Worm (Caenorhabditis elegans) whole organism, early embryonic: ENCODE results near the gene ztf-9.

Experiments
- B0310.2 ChIP-seq: sonication (generic microtip); optimal IDR thresholded peaks from 2 replicates; lab custom pipeline; 2016; ENCODE audit warnings: mild to moderate bottlenecking, missing genetic modification characterization, missing compliant biosample characterization
- F13C5.2 ChIP-seq: sonication (generic microtip); optimal IDR thresholded peaks from 2 replicates; lab custom pipeline; 2017; ENCODE audit warnings: mild to moderate bottlenecking, missing genetic modification characterization, inconsistent platforms, missing compliant biosample characterization
- aly-1 ChIP-seq: sonication (generic microtip); optimal IDR thresholded peaks from 2 replicates; lab custom pipeline; 2016; ENCODE audit warnings: missing genetic modification characterization, missing compliant biosample characterization
- ama-1 ChIP-seq: fragments of 150-350 bp; optimal IDR thresholded peaks from 2 replicates; lab custom pipeline; 2014
- ceh-13 ChIP-seq: fragments of 200-800 bp; sonication (Bioruptor generic); optimal IDR thresholded peaks from 2 replicates; lab custom pipeline; 2018; ENCODE audit warnings: mild to moderate bottlenecking, missing genetic modification characterization, missing compliant biosample characterization
- ceh-36 ChIP-seq: sonication (generic microtip); optimal IDR thresholded peaks from 2 replicates; lab custom pipeline; 2016; ENCODE audit warnings: missing genetic modification characterization, inconsistent platforms, missing compliant biosample characterization
- ets-7 ChIP-seq: sonication (generic microtip); optimal IDR thresholded peaks from 2 replicates; lab custom pipeline; 2016; ENCODE audit warnings: missing genotype, missing genetic modification characterization, missing compliant biosample characterization
- flt-1 ChIP-seq: fragments of 200-800 bp; sonication (Bioruptor generic); IDR thresholded peaks from 2 replicates; pipeline ENCODE4 v1.3.6; 2022; ENCODE audit warnings: missing genetic modification characterization, missing compliant biosample characterization
- hmbx-1 ChIP-seq: sonication (generic microtip); optimal IDR thresholded peaks from 2 replicates; lab custom pipeline; 2016; ENCODE audit warnings: mild to moderate bottlenecking, missing genetic modification characterization, missing compliant biosample characterization
- hmg-4 ChIP-seq: fragments of 200-800 bp; sonication (Bioruptor generic); optimal IDR thresholded peaks from 2 replicates; lab custom pipeline; 2018; ENCODE audit warnings: mild to moderate bottlenecking, missing genetic modification characterization, missing compliant biosample characterization
- hnd-1 ChIP-seq: sonication (generic microtip); optimal IDR thresholded peaks from 2 replicates; lab custom pipeline; 2016; ENCODE audit warnings: missing genetic modification characterization, missing compliant biosample characterization
- pes-1 ChIP-seq: fragments of 200-800 bp; sonication (Bioruptor generic); IDR thresholded peaks from 2 replicates; pipeline ENCODE4 v1.3.6; 2022; ENCODE audit warnings: missing genetic modification reagents, missing genetic modification characterization, missing compliant biosample characterization
- scrt-1 ChIP-seq: fragments of 200-800 bp; sonication (Bioruptor generic); IDR thresholded peaks from 2 replicates; pipeline ENCODE4 v1.3.6; 2022; ENCODE audit warnings: missing genetic modification characterization, missing compliant biosample characterization
- sea-1 ChIP-seq: fragments of 200-800 bp; sonication (Bioruptor generic); conservative IDR thresholded peaks from 2 replicates; pipeline ENCODE4 v1.3.6; 2022; ENCODE audit warnings: missing genetic modification characterization, missing compliant biosample characterization
- tbx-11 ChIP-seq: fragments of 200-800 bp; sonication (Bioruptor generic); IDR thresholded peaks from 2 replicates; pipeline ENCODE4 v1.3.6; 2022; ENCODE audit warnings: missing genetic modification characterization, missing compliant biosample characterization
- tbx-37 ChIP-seq: fragments of 200-800 bp; sonication (Bioruptor generic); conservative IDR thresholded peaks from 2 replicates; pipeline ENCODE4 v1.3.6; 2022; ENCODE audit warnings: missing genetic modification reagents, missing genetic modification characterization, missing compliant biosample characterization
- tra-4 ChIP-seq: sonication (generic microtip); optimal IDR thresholded peaks from 2 replicates; lab custom pipeline; 2017; ENCODE audit warnings: missing genetic modification characterization, missing compliant biosample characterization

The ztf-9 gene

DNA sequence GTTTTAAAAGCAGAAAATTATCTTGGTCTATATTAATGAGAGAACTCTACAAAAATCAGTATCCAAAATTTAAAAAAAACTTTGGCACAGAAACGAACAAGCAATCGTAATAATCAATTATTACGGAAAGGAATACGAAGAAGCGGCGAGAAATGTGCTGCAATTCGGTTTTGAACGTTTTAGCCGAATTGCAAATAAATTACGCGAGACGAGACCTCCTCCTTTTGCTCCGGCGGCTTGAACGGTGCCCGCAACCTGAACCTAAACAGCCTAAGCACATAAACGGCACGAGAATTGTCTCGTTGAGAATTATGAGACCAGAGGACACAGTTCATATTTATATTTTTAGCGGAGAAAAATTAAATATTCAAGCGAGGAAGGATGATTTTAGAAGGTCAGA is 2.6 kb downstream of the ztf-9 start:
- TF ChIP-seq ama-1 (lab: Kevin White, UChicago) = no peak
- no peak for TF ChIP-seq tbx-11
- TF ChIP-seq flt-1 (GFP tag; lab: Robert Waterston, UW) = no peak
- TF ChIP-seq B0310.2 (tag; lab: Kevin White, UChicago) = no peak
- no peak for TF ChIP-seq tbx-37 (GFP tag; lab: Robert Waterston, UW)
- TF ChIP-seq hnd-1 (tag; lab: Kevin White, UChicago) = no peak

ce11 chrV:9685559-9685958 is 6.4 kb downstream of the ztf-9 start, which contains the start of gene ZK287.4:
TSS of gene ZK287.4 (minus strand) at chrV:9685659.
- TF ChIP-seq pes-1 (no peak), F13C5.2 (tag; lab: Kevin White, UChicago) (no peak)

- TF ChIP-seq pes-1 (no peak), scrt-1 (GFP tag; lab: Robert Waterston, UW) (no peak), ama-1 (lab: Kevin White, UChicago) (no peak), tbx-11 (no peak), hmbx-1 (tag; lab: Kevin White, UChicago) (no peak)
Observed at ce11 chrV:9680260-9680659, 11.7 kb downstream of the ztf-9 start.

- TF ChIP-seq hmbx-1 (tag; lab: Kevin White, UChicago) = no peak
- no peak for TF ChIP-seq F13C5.2 (tag; lab: Kevin White, UChicago)
- TF ChIP-seq tbx-37 (GFP tag; lab: Robert Waterston, UW) = no peak
Observed at ce11 chrV:9679166-9679565, 12.8 kb downstream of the ztf-9 start, which contains the start of gene ZK287.9. TSS of gene ZK287.9 (plus strand) at chrV:9679357.

DNA sequence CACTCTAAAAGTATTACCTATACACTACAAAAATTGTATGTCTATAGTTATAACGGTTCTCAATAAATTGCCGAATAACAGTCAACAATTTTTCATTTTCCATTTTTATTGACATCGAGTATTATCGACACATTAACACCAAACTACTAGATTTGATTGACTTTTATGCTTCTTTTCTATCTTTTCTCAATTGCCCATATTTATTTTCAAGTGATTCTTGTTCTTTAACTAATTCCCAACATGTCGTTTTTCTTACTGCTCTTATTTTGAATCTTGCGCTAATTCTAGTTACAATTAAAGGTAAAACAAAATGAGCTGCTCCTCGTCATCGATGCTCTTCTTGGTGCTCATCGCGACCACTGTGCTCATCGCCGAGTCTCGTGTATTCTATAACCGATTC is 14.0 kb downstream of the ztf-9 start, which contains the start of gene cthd-1:
Gene cthd-1 (plus strand): TSS at position 301 of the 400 bp plus-strand sequence.
- no peak for TF ChIP-seq hmbx-1 (tag; lab: Kevin White, UChicago)
- no peak for TF ChIP-seq ama-1 (lab: Kevin White, UChicago)
- TF ChIP-seq tbx-37 (GFP tag; lab: Robert Waterston, UW) = no peak
- TF ChIP-seq hmg-4 (GFP tag; lab: Kevin White, UChicago) = no peak
- TF ChIP-seq tbx-11 = no peak
- TF ChIP-seq pes-1 = no peak
- no peak for TF ChIP-seq ceh-13 (GFP tag; lab: Kevin White, UChicago)
- TF ChIP-seq B0310.2 (tag; lab: Kevin White, UChicago) = no peak
- no peak for TF ChIP-seq tra-4 (tag; lab: Kevin White, UChicago)
- no peak for TF ChIP-seq sea-1 (GFP tag; lab: Robert Waterston, UW)
- TF ChIP-seq scrt-1 (GFP tag; lab: Robert Waterston, UW) = no peak
- TF ChIP-seq ceh-36 (tag; lab: Kevin White, UChicago) = no peak
- no peak for TF ChIP-seq flt-1 (GFP tag; lab: Robert Waterston, UW)
- no peak for TF ChIP-seq F13C5.2 (tag; lab: Kevin White, UChicago)
- no peak for TF ChIP-seq ets-7 (tag; lab: Kevin White, UChicago)
- TF ChIP-seq aly-1 (tag; lab: Kevin White, UChicago) = no peak
- no peak for TF ChIP-seq hnd-1 (tag; lab: Kevin White, UChicago)

DNA sequence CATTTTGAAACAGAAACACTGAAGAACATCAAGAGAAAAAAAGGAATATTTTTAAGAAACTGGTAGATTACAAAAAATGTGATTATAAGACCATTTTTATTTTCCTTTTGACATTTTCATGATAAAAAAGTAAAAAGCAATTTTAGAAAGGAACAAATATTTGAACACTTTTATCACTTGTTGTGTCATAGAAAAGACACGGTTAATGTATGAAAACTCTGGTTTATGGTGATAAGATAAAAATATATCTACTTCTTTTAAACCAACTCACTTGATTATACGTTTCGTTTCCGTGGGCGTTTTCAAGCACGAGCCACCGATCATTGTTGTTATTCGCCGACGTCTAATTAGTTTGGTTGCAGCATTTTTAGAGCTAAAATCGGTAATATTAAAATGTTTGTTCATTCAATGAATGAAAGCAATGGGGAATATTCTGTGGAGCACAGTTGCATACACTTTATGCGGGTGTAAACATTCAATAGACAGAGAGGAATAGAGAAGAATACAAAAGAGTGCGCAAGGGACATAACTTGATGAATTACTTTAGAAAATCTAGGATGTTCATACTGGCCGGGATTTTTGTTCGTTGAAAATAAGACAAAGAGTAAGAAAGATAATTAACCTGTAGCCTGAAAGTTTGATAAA is 18.6 kb downstream of the ztf-9 start, which contains the start of gene sulp-8:
Gene sulp-8 (minus strand): TSS at position 469 of the 645 bp plus-strand sequence.
- no peak for TF ChIP-seq hnd-1 (tag; lab: Kevin White, UChicago)
- TF ChIP-seq scrt-1 (GFP tag; lab: Robert Waterston, UW) = no peak
- TF ChIP-seq tbx-37 (GFP tag; lab: Robert Waterston, UW) = no peak
- no peak for TF ChIP-seq tra-4 (tag; lab: Kevin White, UChicago)
- no peak for TF ChIP-seq ama-1 (lab: Kevin White, UChicago)

- no peak for TF ChIP-seq ceh-36 (tag; lab: Kevin White, UChicago)
- TF ChIP-seq aly-1 (tag; lab: Kevin White, UChicago) = no peak
- no peak for TF ChIP-seq pes-1
- no peak for TF ChIP-seq tbx-11
- TF ChIP-seq tra-4 (tag; lab: Kevin White, UChicago) = no peak
- no peak for TF ChIP-seq ets-7 (tag; lab: Kevin White, UChicago)
- no peak for TF ChIP-seq scrt-1 (GFP tag; lab: Robert Waterston, UW)
- TF ChIP-seq flt-1 (GFP tag; lab: Robert Waterston, UW) = no peak
- no peak for TF ChIP-seq hnd-1 (tag; lab: Kevin White, UChicago)
- TF ChIP-seq F13C5.2 (tag; lab: Kevin White, UChicago) = no peak
- no peak for TF ChIP-seq B0310.2 (tag; lab: Kevin White, UChicago)
Observed at ce11 chrV:9672495-9672894, 19.5 kb downstream of the ztf-9 start.

DNA sequence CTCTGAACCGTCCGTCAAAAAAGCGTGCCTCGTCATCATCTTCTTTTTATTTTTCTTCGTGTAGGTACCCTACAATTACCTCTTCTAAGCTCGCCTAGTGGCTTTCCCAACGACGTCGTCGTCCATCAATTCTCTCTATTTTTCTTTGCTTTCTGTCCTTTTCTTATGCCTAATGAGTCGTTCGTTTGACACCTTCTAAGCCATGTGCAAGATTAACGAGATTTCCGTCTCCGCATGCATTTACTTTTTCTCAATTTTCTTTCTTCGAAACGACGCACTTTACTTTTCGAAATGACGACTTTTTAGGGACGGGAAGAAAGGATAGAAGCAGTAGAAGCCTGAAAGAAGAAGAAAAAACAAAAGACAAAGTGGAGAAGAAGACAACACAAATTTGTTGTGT is 25.6 kb downstream of the ztf-9 start, which contains the start of gene ZK287.1:
Gene ZK287.1 (plus strand): TSS at position 301 of the 400 bp plus-strand sequence.
- TF ChIP-seq ets-7 (tag; lab: Kevin White, UChicago) (no peak), tbx-37 (GFP tag; lab: Robert Waterston, UW) (no peak), hmg-4 (GFP tag; lab: Kevin White, UChicago) (no peak), B0310.2 (tag; lab: Kevin White, UChicago) (no peak), ceh-13 (GFP tag; lab: Kevin White, UChicago) (no peak), tra-4 (tag; lab: Kevin White, UChicago) (no peak), flt-1 (GFP tag; lab: Robert Waterston, UW) (no peak), hmbx-1 (tag; lab: Kevin White, UChicago) (no peak), hnd-1 (tag; lab: Kevin White, UChicago) (no peak), scrt-1 (GFP tag; lab: Robert Waterston, UW) (no peak), pes-1 (no peak), ceh-36 (tag; lab: Kevin White, UChicago) (no peak), tbx-11 (no peak), sea-1 (GFP tag; lab: Robert Waterston, UW) (no peak), aly-1 (tag; lab: Kevin White, UChicago) (no peak), ama-1 (lab: Kevin White, UChicago) (no peak), F13C5.2 (tag; lab: Kevin White, UChicago) (no peak)
